Fruit fly (Drosophila melanogaster) whole organism, embryonic: ENCODE results near the gene CG31103.

Source experiments
- CG12391 ChIP-seq: fragments of 200-800 bp; sonication (Bioruptor generic); optimal IDR thresholded peaks from 3 replicates; lab custom pipeline; 2018; ENCODE audit warnings: missing biosample characterization, mild to moderate bottlenecking, missing genetic modification characterization, moderate library complexity
- CG15479 ChIP-seq: fragments of 200-800 bp; sonication (Bioruptor generic); optimal IDR thresholded peaks from 3 replicates; lab custom pipeline; 2019; ENCODE audit warnings: missing biosample characterization, mild to moderate bottlenecking, missing genetic modification characterization, moderate library complexity
- CG15601 ChIP-seq: fragments of 200-800 bp; sonication (Bioruptor generic); optimal IDR thresholded peaks from 3 replicates; lab custom pipeline; 2019; ENCODE audit warnings: missing biosample characterization, mild to moderate bottlenecking, missing genetic modification characterization, moderate library complexity
- CG16815 ChIP-seq: fragments of 200-800 bp; sonication (Bioruptor generic); optimal IDR thresholded peaks from 3 replicates; lab custom pipeline; 2017; ENCODE audit warnings: missing biosample characterization, mild to moderate bottlenecking, missing genetic modification characterization
- CG1832 ChIP-seq: fragments of 200-800 bp; sonication (Bioruptor generic); optimal IDR thresholded peaks from 2 replicates; lab custom pipeline; 2017; ENCODE audit warnings: missing biosample characterization, mild to moderate bottlenecking, missing genetic modification characterization, inconsistent platforms
- CG3163 ChIP-seq: fragments of 200-800 bp; sonication (Bioruptor generic); optimal IDR thresholded peaks from 3 replicates; lab custom pipeline; 2016; ENCODE audit warnings: missing biosample characterization, missing genetic modification characterization
- CG5953 ChIP-seq: fragments of 200-800 bp; sonication (Bioruptor generic); IDR thresholded peaks from 2 replicates; pipeline ENCODE4 v1.3.6; 2022; ENCODE audit warnings: missing biosample characterization, missing genetic modification characterization
- CG6791 ChIP-seq: fragments of 200-800 bp; sonication (Bioruptor generic); IDR thresholded peaks from 3 replicates; pipeline ENCODE4 v1.3.6; 2022; ENCODE audit warnings: missing biosample characterization, missing genetic modification characterization; ENCODE audit not compliant: partially characterized antibody
- CG7357 ChIP-seq: fragments of 200-800 bp; sonication (Bioruptor generic); IDR thresholded peaks from 3 replicates; pipeline ENCODE4 v1.3.6; 2022; ENCODE audit warnings: missing biosample characterization, missing genetic modification characterization
- CG7745 ChIP-seq: fragments of 200-800 bp; sonication (Bioruptor generic); optimal IDR thresholded peaks from 2 replicates; lab custom pipeline; 2018; ENCODE audit warnings: missing biosample characterization, mild to moderate bottlenecking, missing genetic modification characterization, moderate library complexity
- CG7928 ChIP-seq: fragments of 200-800 bp; sonication (Bioruptor generic); optimal IDR thresholded peaks from 2 replicates; lab custom pipeline; 2017; ENCODE audit warnings: missing biosample characterization, mild to moderate bottlenecking, missing genetic modification characterization
- CG8478 ChIP-seq: fragments of >200 bp; optimal IDR thresholded peaks from 2 replicates; lab custom pipeline; 2018
- CG8765 ChIP-seq: fragments of 200-800 bp; sonication (Bioruptor generic); IDR thresholded peaks from 2 replicates; pipeline ENCODE4 v1.3.6; 2022; ENCODE audit warnings: missing biosample characterization, missing genetic modification characterization
- D ChIP-seq, 2 experiments: fragments of 200-800 bp in 1 of 2; fragments of >200 bp in 1 of 2; sonication (Bioruptor generic) in 1 of 2; optimal IDR thresholded peaks; 2 replicates in 1 of 2; 3 replicates in 1 of 2; lab custom pipeline; 2017; ENCODE audit warnings: mild to moderate bottlenecking in 1 of 2, missing biosample characterization in 1 of 2, missing genetic modification characterization in 1 of 2, missing genetic modification reagents in 1 of 2
- Deaf1 ChIP-seq: fragments of 200-800 bp; optimal IDR thresholded peaks from 3 replicates; lab custom pipeline; 2019; ENCODE audit warnings: missing biosample characterization, mild to moderate bottlenecking, missing genetic modification characterization, moderate library complexity
- Dfd ChIP-seq, 2 experiments: fragments of >200 bp; optimal IDR thresholded peaks; 2 replicates each; lab custom pipeline; 2017; ENCODE audit warnings: missing biosample characterization in 2 of 2, missing genetic modification characterization in 2 of 2
- Dll ChIP-seq: fragments of 200-800 bp; sonication (Bioruptor generic); IDR thresholded peaks from 4 replicates; pipeline ENCODE4 v1.3.6; 2022; ENCODE audit warnings: missing biosample characterization, missing genetic modification characterization; ENCODE audit not compliant: partially characterized antibody
- Elba2 ChIP-seq: fragments of 200-800 bp; sonication (Bioruptor generic); optimal IDR thresholded peaks from 3 replicates; lab custom pipeline; 2016; ENCODE audit warnings: missing biosample characterization, missing genetic modification characterization
- Gsc ChIP-seq: fragments of 200-800 bp; sonication (Bioruptor generic); IDR thresholded peaks from 2 replicates; pipeline ENCODE4 v1.3.6; 2022; ENCODE audit warnings: missing biosample characterization, missing genetic modification characterization
- HHEX ChIP-seq: fragments of 200-800 bp; sonication (Bioruptor generic); optimal IDR thresholded peaks from 3 replicates; lab custom pipeline; 2017; ENCODE audit warnings: missing biosample characterization, mild to moderate bottlenecking, missing genetic modification characterization, missing genetic modification reagents
- Jarid2 ChIP-seq: fragments of 200-800 bp; sonication (Bioruptor generic); optimal IDR thresholded peaks from 3 replicates; lab custom pipeline; 2017; ENCODE audit warnings: mild to moderate bottlenecking, missing biosample characterization, missing genetic modification reagents, missing genetic modification characterization
- Lim3 ChIP-seq: fragments of 200-800 bp; sonication (Bioruptor generic); IDR thresholded peaks from 2 replicates; pipeline ENCODE4 v1.3.6; 2022; ENCODE audit warnings: missing biosample characterization, missing genetic modification characterization
- MESR4 ChIP-seq: fragments of 200-800 bp; sonication (Bioruptor generic); optimal IDR thresholded peaks from 2 replicates; lab custom pipeline; 2018; ENCODE audit warnings: missing biosample characterization, mild to moderate bottlenecking, missing genetic modification characterization, moderate library complexity
- Nf-YA ChIP-seq: fragments of 200-800 bp; sonication (Bioruptor generic); IDR thresholded peaks from 2 replicates; pipeline ENCODE4 v1.3.6; 2022; ENCODE audit warnings: missing biosample characterization, missing genetic modification characterization
- Nf-YC ChIP-seq: fragments of 200-800 bp; optimal IDR thresholded peaks from 3 replicates; lab custom pipeline; 2019; ENCODE audit warnings: missing biosample characterization, mild to moderate bottlenecking, missing genetic modification characterization, moderate library complexity
- Six4 ChIP-seq: fragments of 200-800 bp; sonication (Bioruptor generic); optimal IDR thresholded peaks from 2 replicates; lab custom pipeline; 2016; ENCODE audit warnings: missing biosample characterization, missing genetic modification characterization
- Tbp ChIP-seq: fragments of >200 bp; optimal IDR thresholded peaks from 2 replicates; lab custom pipeline; 2018; ENCODE audit warnings: missing biosample characterization, missing genetic modification characterization
- Trl ChIP-seq, 3 experiments: fragments of >200 bp in 2 of 3; fragments of 200-800 bp in 1 of 3; sonication (Bioruptor generic) in 1 of 3; optimal IDR thresholded peaks; 2 replicates in 1 of 3; 3 replicates in 2 of 3; lab custom pipeline; 2016 to 2017; ENCODE audit warnings: missing biosample characterization in 1 of 3, missing genetic modification characterization in 1 of 3
- Usf ChIP-seq: fragments of 200-800 bp; sonication (Bioruptor generic); optimal IDR thresholded peaks from 2 replicates; lab custom pipeline; 2017; ENCODE audit warnings: missing genotype, missing biosample characterization, missing genetic modification characterization
- cg ChIP-seq: fragments of 200-800 bp; sonication (Bioruptor generic); optimal IDR thresholded peaks from 3 replicates; lab custom pipeline; 2019; ENCODE audit warnings: missing biosample characterization, mild to moderate bottlenecking, missing genetic modification characterization, moderate library complexity
- chinmo ChIP-seq: fragments of 200-800 bp; sonication (Bioruptor generic); IDR thresholded peaks from 4 replicates; pipeline ENCODE4 v1.3.6; 2022; ENCODE audit warnings: missing biosample characterization, missing genetic modification characterization; ENCODE audit not compliant: partially characterized antibody
- eyg ChIP-seq: fragments of 200-800 bp; sonication (Bioruptor generic); optimal IDR thresholded peaks from 3 replicates; lab custom pipeline; 2016; ENCODE audit warnings: missing biosample characterization, missing genetic modification characterization
- fd3F ChIP-seq: fragments of 200-800 bp; sonication (Bioruptor generic); optimal IDR thresholded peaks from 2 replicates; lab custom pipeline; 2018; ENCODE audit warnings: missing biosample characterization, mild to moderate bottlenecking, missing genetic modification characterization, moderate library complexity
- klu ChIP-seq: fragments of 200-800 bp; sonication (Bioruptor generic); IDR thresholded peaks from 2 replicates; pipeline ENCODE4 v1.3.6; 2022; ENCODE audit warnings: missing biosample characterization, missing genetic modification characterization
- lola ChIP-seq, 3 experiments: fragments of >200 bp in 2 of 3; fragments of 200-800 bp in 1 of 3; sonication (Bioruptor generic) in 1 of 3; optimal IDR thresholded peaks; 2 replicates each; lab custom pipeline; 2017 to 2019; ENCODE audit warnings: missing biosample characterization in 3 of 3, missing genetic modification characterization in 3 of 3, mild to moderate bottlenecking in 1 of 3, moderate library complexity in 1 of 3
- pnt ChIP-seq: fragments of 200-800 bp; sonication (Bioruptor generic); optimal IDR thresholded peaks from 3 replicates; lab custom pipeline; 2016; ENCODE audit warnings: missing biosample characterization, missing genetic modification characterization
- pros ChIP-seq: fragments of 200-800 bp; sonication (Bioruptor generic); optimal IDR thresholded peaks from 3 replicates; lab custom pipeline; 2019; ENCODE audit warnings: missing biosample characterization, mild to moderate bottlenecking, missing genetic modification characterization, moderate library complexity
- seq ChIP-seq: fragments of 200-800 bp; sonication (Bioruptor generic); IDR thresholded peaks from 2 replicates; pipeline ENCODE4 v1.3.6; 2022; ENCODE audit warnings: missing biosample characterization, missing genetic modification characterization
- sisA ChIP-seq: fragments of 200-800 bp; sonication (Bioruptor generic); IDR thresholded peaks from 2 replicates; pipeline ENCODE4 v1.3.6; 2022; ENCODE audit warnings: missing biosample characterization, missing genetic modification characterization
- sna ChIP-seq: fragments of 200-800 bp; sonication (Bioruptor generic); IDR thresholded peaks from 2 replicates; pipeline ENCODE4 v1.3.6; 2022; ENCODE audit warnings: missing biosample characterization, missing genetic modification characterization; ENCODE audit not compliant: partially characterized antibody
- twi ChIP-seq: fragments of 200-800 bp; optimal IDR thresholded peaks from 2 replicates; lab custom pipeline; 2019; ENCODE audit warnings: missing biosample characterization, mild to moderate bottlenecking, missing genetic modification characterization, moderate library complexity
- unc-4 ChIP-seq: fragments of 200-800 bp; sonication (Bioruptor generic); IDR thresholded peaks from 2 replicates; pipeline ENCODE4 v1.3.6; 2022; ENCODE audit warnings: missing biosample characterization, missing genetic modification characterization; ENCODE audit not compliant: partially characterized antibody
- yki ChIP-seq: fragments of >200 bp; optimal IDR thresholded peaks from 3 replicates; lab custom pipeline; 2018
- z ChIP-seq: fragments of 200-800 bp; sonication (Bioruptor generic); IDR thresholded peaks from 3 replicates; pipeline ENCODE4 v1.3.6; 2022; ENCODE audit warnings: missing biosample characterization, missing genetic modification characterization

The CG31103 gene

DNA sequence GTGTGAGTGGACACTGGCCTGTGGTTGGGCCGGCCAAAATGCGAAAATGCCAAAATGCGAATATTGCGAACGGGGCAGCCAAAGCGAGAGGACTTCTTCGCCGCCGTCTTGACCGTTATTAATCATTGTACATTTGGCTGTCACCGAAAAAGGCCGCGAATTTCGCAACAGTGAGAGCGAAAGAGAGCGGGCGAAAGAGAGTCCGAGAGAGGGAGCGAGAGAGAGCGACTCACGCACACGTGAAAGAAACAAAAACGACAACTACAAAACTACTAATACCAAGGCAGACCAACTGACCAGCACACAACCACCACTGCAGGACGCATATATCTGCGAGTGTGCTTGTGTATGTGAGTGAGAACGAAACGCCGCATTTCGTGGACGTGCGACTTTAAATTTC is 34.6 kb upstream of the CG31103 start:
- peak in 1 of 2 experiments; percentile 22 for TF ChIP-seq Dfd (GFP tag; optimal IDR thresholded peaks at IDR 0.05; lab: Kevin White, UChicago)
- TF ChIP-seq CG8478 (lab: Kevin White, UChicago): peak; percentile 43
- TF ChIP-seq Dll: 0 out of 4 replicates have a peak, but pooled peaks have one; percentile 22
- peak; percentile 36 for TF ChIP-seq Nf-YC (tag; lab: Kevin White, UChicago)
- TF ChIP-seq fd3F (GFP tag; lab: Kevin White, UChicago): no peak
- no peak for TF ChIP-seq CG7745 (tag; lab: Kevin White, UChicago)
- peak; percentile 46 for TF ChIP-seq CG15479 (GFP tag; lab: Kevin White, UChicago)
- no peak for TF ChIP-seq CG16815
- no peak for TF ChIP-seq Six4
- TF ChIP-seq CG7928 (GFP tag; lab: Kevin White, UChicago): no peak
- TF ChIP-seq yki (lab: Kevin White, UChicago): peak; percentile 68
- peak; percentile 66 for TF ChIP-seq CG1832 (GFP tag; lab: Kevin White, UChicago)
- no peak for TF ChIP-seq HHEX (GFP tag; lab: Kevin White, UChicago)
- no peak for TF ChIP-seq Gsc
- no peak for TF ChIP-seq lola (GFP tag; optimal IDR thresholded peaks at IDR 0.05; lab: Kevin White, UChicago)
- no peak for TF ChIP-seq sna
- no peak for TF ChIP-seq Jarid2 (GFP tag; lab: Kevin White, UChicago)
- peak; percentile 55; the same call in 1 of the 2 replicates for TF ChIP-seq CG8765 (GFP tag; lab: Robert Waterston, UW)
- TF ChIP-seq CG12391 (tag; lab: Kevin White, UChicago): no peak
- TF ChIP-seq klu (GFP tag; lab: Robert Waterston, UW): no peak
- TF ChIP-seq D (optimal IDR thresholded peaks at IDR 0.05; lab: Kevin White, UChicago): peak; percentile 66
- no peak for TF ChIP-seq D (GFP tag; optimal IDR thresholded peaks at IDR 0.05; lab: Kevin White, UChicago)
- no peak for TF ChIP-seq Elba2
- no peak for TF ChIP-seq unc-4
- 0 out of 2 replicates have a peak, but pooled peaks have one; percentile 12 for TF ChIP-seq seq (GFP tag; lab: Robert Waterston, UW)
- no peak for TF ChIP-seq Nf-YA
- TF ChIP-seq sisA (GFP tag; lab: Robert Waterston, UW): no peak
- TF ChIP-seq Lim3 (GFP tag; lab: Robert Waterston, UW): no peak
- TF ChIP-seq chinmo (GFP tag; lab: Robert Waterston, UW): 0 out of 4 replicates have a peak, but pooled peaks have one; percentile 11
- TF ChIP-seq Trl (optimal IDR thresholded peaks at IDR 0.05; lab: Kevin White, UChicago): peak; percentile 61
- no peak for TF ChIP-seq Trl (GFP tag; optimal IDR thresholded peaks at IDR 0.05; lab: Kevin White, UChicago)
- TF ChIP-seq CG3163 (GFP tag; lab: Kevin White, UChicago): peak; percentile 38
- TF ChIP-seq Tbp: no peak
- no peak for TF ChIP-seq MESR4 (GFP tag; lab: Kevin White, UChicago)
- TF ChIP-seq pnt: no peak
- TF ChIP-seq Deaf1 (tag; lab: Kevin White, UChicago): peak; percentile 61
- no peak for TF ChIP-seq twi (tag; lab: Kevin White, UChicago)
- 0 out of 3 replicates have a peak, but pooled peaks have one; percentile 11 for TF ChIP-seq CG6791 (GFP tag; lab: Robert Waterston, UW)
- TF ChIP-seq pros (GFP tag; lab: Kevin White, UChicago): peak; percentile 95
- TF ChIP-seq z: peak; percentile 69; the same call in 1 of the 3 replicates
- TF ChIP-seq cg (GFP tag; lab: Kevin White, UChicago): peak; percentile 86
- no peak for TF ChIP-seq CG7357 (GFP tag; lab: Robert Waterston, UW)
- TF ChIP-seq CG5953 (GFP tag; lab: Robert Waterston, UW): no peak
- no peak for TF ChIP-seq Usf
- no peak for TF ChIP-seq CG15601
- TF ChIP-seq eyg (GFP tag; lab: Kevin White, UChicago): no peak
